Worm (Caenorhabditis elegans) whole organism, early embryonic: ENCODE data around the gene ddp-1.

Experiments
- B0310.2 ChIP-seq: sonication (generic microtip); optimal IDR thresholded peaks from 2 replicates; lab custom pipeline; 2016; ENCODE audit warnings: mild to moderate bottlenecking, missing genetic modification characterization, missing compliant biosample characterization
- ama-1 ChIP-seq: fragments of 150-350 bp; optimal IDR thresholded peaks from 2 replicates; lab custom pipeline; 2014
- ets-7 ChIP-seq: sonication (generic microtip); optimal IDR thresholded peaks from 2 replicates; lab custom pipeline; 2016; ENCODE audit warnings: missing genotype, missing genetic modification characterization, missing compliant biosample characterization
- flt-1 ChIP-seq: fragments of 200-800 bp; sonication (Bioruptor generic); IDR thresholded peaks from 2 replicates; pipeline ENCODE4 v1.3.6; 2022; ENCODE audit warnings: missing genetic modification characterization, missing compliant biosample characterization
- hmbx-1 ChIP-seq: sonication (generic microtip); optimal IDR thresholded peaks from 2 replicates; lab custom pipeline; 2016; ENCODE audit warnings: mild to moderate bottlenecking, missing genetic modification characterization, missing compliant biosample characterization
- hmg-4 ChIP-seq: fragments of 200-800 bp; sonication (Bioruptor generic); optimal IDR thresholded peaks from 2 replicates; lab custom pipeline; 2018; ENCODE audit warnings: mild to moderate bottlenecking, missing genetic modification characterization, missing compliant biosample characterization
- pes-1 ChIP-seq: fragments of 200-800 bp; sonication (Bioruptor generic); IDR thresholded peaks from 2 replicates; pipeline ENCODE4 v1.3.6; 2022; ENCODE audit warnings: missing genetic modification reagents, missing genetic modification characterization, missing compliant biosample characterization
- scrt-1 ChIP-seq: fragments of 200-800 bp; sonication (Bioruptor generic); IDR thresholded peaks from 2 replicates; pipeline ENCODE4 v1.3.6; 2022; ENCODE audit warnings: missing genetic modification characterization, missing compliant biosample characterization
- sea-1 ChIP-seq: fragments of 200-800 bp; sonication (Bioruptor generic); conservative IDR thresholded peaks from 2 replicates; pipeline ENCODE4 v1.3.6; 2022; ENCODE audit warnings: missing genetic modification characterization, missing compliant biosample characterization
- tbx-11 ChIP-seq: fragments of 200-800 bp; sonication (Bioruptor generic); IDR thresholded peaks from 2 replicates; pipeline ENCODE4 v1.3.6; 2022; ENCODE audit warnings: missing genetic modification characterization, missing compliant biosample characterization
- tbx-37 ChIP-seq: fragments of 200-800 bp; sonication (Bioruptor generic); conservative IDR thresholded peaks from 2 replicates; pipeline ENCODE4 v1.3.6; 2022; ENCODE audit warnings: missing genetic modification reagents, missing genetic modification characterization, missing compliant biosample characterization
- tra-4 ChIP-seq: sonication (generic microtip); optimal IDR thresholded peaks from 2 replicates; lab custom pipeline; 2017; ENCODE audit warnings: missing genetic modification characterization, missing compliant biosample characterization

DNA sequence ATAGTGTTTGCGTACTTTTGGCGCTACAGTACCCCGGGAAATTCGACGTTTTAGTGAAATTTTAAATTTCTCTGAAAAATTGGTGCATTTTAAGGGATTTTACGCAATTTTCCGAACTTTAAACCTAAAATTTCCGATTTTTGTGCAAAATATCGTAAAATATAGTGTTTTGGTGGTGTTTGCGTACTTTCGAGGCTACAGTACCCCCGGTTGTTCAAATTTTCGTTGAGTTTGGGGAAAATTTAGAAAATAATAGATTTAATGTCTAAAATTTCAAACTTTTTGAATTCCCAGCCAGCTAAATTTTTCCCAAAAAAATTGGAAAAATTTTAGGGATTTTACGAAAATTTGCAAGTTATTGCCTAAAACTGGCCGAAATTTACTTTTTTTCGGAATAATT, 27.2 kb upstream of the ddp-1 start:
- TF ChIP-seq ets-7 (tag; lab: Kevin White, UChicago) (no peak), hmg-4 (GFP tag; lab: Kevin White, UChicago) (no peak), pes-1 (GFP tag; lab: Robert Waterston, UW) (no peak), sea-1 (GFP tag; lab: Robert Waterston, UW) (no peak), hmbx-1 (tag; lab: Kevin White, UChicago) (no peak), tbx-37 (no peak), flt-1 (no peak), ama-1 (lab: Kevin White, UChicago) (no peak), B0310.2 (tag; lab: Kevin White, UChicago) (no peak), tbx-11 (GFP tag; lab: Robert Waterston, UW) (no peak), tra-4 (tag; lab: Kevin White, UChicago) (no peak), scrt-1 (GFP tag; lab: Robert Waterston, UW) (no peak)
